Fruit fly (Drosophila melanogaster) whole organism, embryonic: ENCODE data around the gene Grip91.

Experiments
- Abd-B ChIP-seq: fragments of 200-800 bp; sonication (Bioruptor generic); optimal IDR thresholded peaks from 2 replicates; lab custom pipeline; 2018; ENCODE audit warnings: missing biosample characterization, mild to moderate bottlenecking, missing genetic modification characterization, moderate library complexity
- Atf3 ChIP-seq: fragments of 200-800 bp; sonication (Bioruptor generic); optimal IDR thresholded peaks from 3 replicates; lab custom pipeline; 2016; ENCODE audit warnings: missing biosample characterization, missing genetic modification characterization
- CG12219 ChIP-seq: fragments of 200-800 bp; sonication (Bioruptor generic); optimal IDR thresholded peaks from 3 replicates; lab custom pipeline; 2018; ENCODE audit warnings: missing biosample characterization, mild to moderate bottlenecking, missing genetic modification characterization
- CG13894 ChIP-seq: fragments of 200-800 bp; sonication (Bioruptor generic); optimal IDR thresholded peaks from 3 replicates; lab custom pipeline; 2018; ENCODE audit warnings: missing biosample characterization, mild to moderate bottlenecking, missing genetic modification characterization, moderate library complexity
- CG15073 ChIP-seq: fragments of 200-800 bp; sonication (Bioruptor generic); optimal IDR thresholded peaks from 2 replicates; lab custom pipeline; 2016; ENCODE audit warnings: missing biosample characterization, missing genetic modification characterization
- CG15601 ChIP-seq: fragments of 200-800 bp; sonication (Bioruptor generic); optimal IDR thresholded peaks from 3 replicates; lab custom pipeline; 2019; ENCODE audit warnings: missing biosample characterization, mild to moderate bottlenecking, missing genetic modification characterization, moderate library complexity
- CG1602 ChIP-seq: fragments of 200-800 bp; sonication (Bioruptor generic); optimal IDR thresholded peaks from 3 replicates; lab custom pipeline; 2016; ENCODE audit warnings: missing biosample characterization, missing genetic modification characterization
- CG16779 ChIP-seq: fragments of 200-800 bp; sonication (Bioruptor generic); IDR thresholded peaks from 2 replicates; pipeline ENCODE4 v1.3.6; 2022; ENCODE audit warnings: missing biosample characterization, missing genetic modification characterization
- CG2199 ChIP-seq: fragments of 200-800 bp; sonication (Bioruptor generic); IDR thresholded peaks from 3 replicates; pipeline ENCODE4 v1.3.6; 2022; ENCODE audit warnings: missing biosample characterization, missing genetic modification characterization
- CG2678 ChIP-seq: fragments of 200-800 bp; sonication (Bioruptor generic); optimal IDR thresholded peaks from 3 replicates; lab custom pipeline; 2019; ENCODE audit warnings: missing biosample characterization, mild to moderate bottlenecking, missing genetic modification characterization, moderate library complexity
- CG31441 ChIP-seq: fragments of 200-800 bp; sonication (Bioruptor generic); IDR thresholded peaks from 2 replicates; pipeline ENCODE4 v1.3.6; 2022; ENCODE audit warnings: missing biosample characterization, missing genetic modification characterization
- CG6765 ChIP-seq: fragments of 200-800 bp; sonication (Bioruptor generic); optimal IDR thresholded peaks from 3 replicates; lab custom pipeline; 2017; ENCODE audit warnings: missing biosample characterization, mild to moderate bottlenecking, missing genetic modification characterization
- CG7963 ChIP-seq: fragments of 200-800 bp; sonication (Bioruptor generic); IDR thresholded peaks from 3 replicates; pipeline ENCODE4 v1.3.6; 2022; ENCODE audit warnings: missing biosample characterization, missing genetic modification characterization; ENCODE audit not compliant: partially characterized antibody
- CG9817 ChIP-seq: fragments of 200-800 bp; sonication (Bioruptor generic); optimal IDR thresholded peaks from 2 replicates; lab custom pipeline; 2018; ENCODE audit warnings: missing biosample characterization, mild to moderate bottlenecking, missing genetic modification characterization, moderate library complexity
- Chrac-16 ChIP-seq: fragments of 200-800 bp; sonication (Bioruptor generic); optimal IDR thresholded peaks from 3 replicates; lab custom pipeline; 2016; ENCODE audit warnings: missing biosample characterization, missing genetic modification characterization
- Deaf1 ChIP-seq: fragments of 200-800 bp; optimal IDR thresholded peaks from 3 replicates; lab custom pipeline; 2019; ENCODE audit warnings: missing biosample characterization, mild to moderate bottlenecking, missing genetic modification characterization, moderate library complexity
- Dip3 ChIP-seq: fragments of 200-800 bp; sonication (Bioruptor generic); optimal IDR thresholded peaks from 3 replicates; lab custom pipeline; 2016; ENCODE audit warnings: missing biosample characterization, missing genetic modification characterization
- GATAe ChIP-seq: fragments of 200-800 bp; sonication (Bioruptor generic); conservative IDR thresholded peaks from 2 replicates; pipeline ENCODE4 v1.3.6; 2022; ENCODE audit warnings: missing biosample characterization, missing genetic modification characterization
- HLH4C ChIP-seq: fragments of 200-800 bp; sonication (Bioruptor generic); IDR thresholded peaks from 3 replicates; pipeline ENCODE4 v1.3.6; 2022; ENCODE audit warnings: missing biosample characterization, missing genetic modification characterization; ENCODE audit not compliant: partially characterized antibody
- NK7.1 ChIP-seq: fragments of 200-800 bp; sonication (Bioruptor generic); optimal IDR thresholded peaks from 3 replicates; lab custom pipeline; 2016; ENCODE audit warnings: missing biosample characterization, missing genetic modification characterization
- Oli ChIP-seq: fragments of 200-800 bp; sonication (Bioruptor generic); optimal IDR thresholded peaks from 2 replicates; lab custom pipeline; 2018; ENCODE audit warnings: missing biosample characterization, mild to moderate bottlenecking, missing genetic modification characterization, moderate library complexity
- Ptx1 ChIP-seq: fragments of 200-800 bp; sonication (Bioruptor generic); IDR thresholded peaks from 2 replicates; pipeline ENCODE4 v1.3.6; 2022; ENCODE audit warnings: missing biosample characterization, missing genetic modification characterization
- Spps ChIP-seq: fragments of 200-800 bp; sonication (Bioruptor generic); optimal IDR thresholded peaks from 2 replicates; lab custom pipeline; 2018; ENCODE audit warnings: missing biosample characterization, mild to moderate bottlenecking, missing genetic modification characterization
- ase ChIP-seq: fragments of 200-800 bp; sonication (Bioruptor generic); IDR thresholded peaks from 3 replicates; pipeline ENCODE4 v1.3.6; 2022; ENCODE audit warnings: missing biosample characterization, missing genetic modification characterization
- ato ChIP-seq: fragments of 200-800 bp; sonication (Bioruptor generic); IDR thresholded peaks from 2 replicates; pipeline ENCODE4 v1.3.6; 2022; ENCODE audit warnings: missing biosample characterization, missing genetic modification characterization; ENCODE audit not compliant: partially characterized antibody
- bsh ChIP-seq, 2 experiments: fragments of 200-800 bp; sonication (Bioruptor generic); optimal IDR thresholded peaks; 2 replicates each; lab custom pipeline; 2017 to 2018; ENCODE audit warnings: mild to moderate bottlenecking in 2 of 2, missing biosample characterization in 2 of 2, missing genetic modification characterization in 2 of 2, moderate library complexity in 1 of 2
- cwo ChIP-seq: fragments of 200-800 bp; sonication (Bioruptor generic); optimal IDR thresholded peaks from 3 replicates; lab custom pipeline; 2017; ENCODE audit warnings: missing biosample characterization, missing genetic modification characterization, mild to moderate bottlenecking, moderate library complexity, missing genetic modification reagents
- disco-r ChIP-seq: fragments of 200-800 bp; sonication (Bioruptor generic); optimal IDR thresholded peaks from 2 replicates; lab custom pipeline; 2016; ENCODE audit warnings: missing biosample characterization, missing genetic modification characterization
- ems ChIP-seq: fragments of 200-800 bp; sonication (Bioruptor generic); optimal IDR thresholded peaks from 3 replicates; lab custom pipeline; 2016; ENCODE audit warnings: missing biosample characterization, missing genetic modification characterization
- ewg ChIP-seq: fragments of 200-800 bp; sonication (Bioruptor generic); optimal IDR thresholded peaks from 3 replicates; lab custom pipeline; 2017; ENCODE audit warnings: mild to moderate bottlenecking, missing biosample characterization, missing genetic modification reagents, missing genetic modification characterization
- jumu ChIP-seq: fragments of 200-800 bp; sonication (Bioruptor generic); optimal IDR thresholded peaks from 3 replicates; lab custom pipeline; 2016; ENCODE audit warnings: missing biosample characterization, missing genetic modification characterization
- kah ChIP-seq: fragments of 200-800 bp; sonication (Bioruptor generic); optimal IDR thresholded peaks from 2 replicates; lab custom pipeline; 2018; ENCODE audit warnings: missing biosample characterization, mild to moderate bottlenecking, missing genetic modification characterization
- lilli ChIP-seq: fragments of 200-800 bp; sonication (Bioruptor generic); optimal IDR thresholded peaks from 3 replicates; lab custom pipeline; 2016; ENCODE audit warnings: missing biosample characterization, missing genetic modification characterization
- lola ChIP-seq, 3 experiments: fragments of >200 bp in 2 of 3; fragments of 200-800 bp in 1 of 3; sonication (Bioruptor generic) in 1 of 3; optimal IDR thresholded peaks; 2 replicates each; lab custom pipeline; 2017 to 2019; ENCODE audit warnings: missing biosample characterization in 3 of 3, missing genetic modification characterization in 3 of 3, mild to moderate bottlenecking in 1 of 3, moderate library complexity in 1 of 3
- org-1 ChIP-seq: fragments of 200-800 bp; sonication (Bioruptor generic); optimal IDR thresholded peaks from 2 replicates; lab custom pipeline; 2017; ENCODE audit warnings: missing biosample characterization, missing genetic modification characterization
- phol ChIP-seq: fragments of 200-800 bp; sonication (Bioruptor generic); optimal IDR thresholded peaks from 3 replicates; lab custom pipeline; 2018; ENCODE audit warnings: missing biosample characterization, mild to moderate bottlenecking, missing genetic modification characterization, moderate library complexity
- run ChIP-seq: fragments of 200-800 bp; sonication (Bioruptor generic); optimal IDR thresholded peaks from 3 replicates; lab custom pipeline; 2018; ENCODE audit warnings: missing biosample characterization, mild to moderate bottlenecking, missing genetic modification characterization
- salm ChIP-seq: fragments of 200-800 bp; sonication (Bioruptor generic); optimal IDR thresholded peaks from 2 replicates; lab custom pipeline; 2018; ENCODE audit warnings: missing biosample characterization, mild to moderate bottlenecking, missing genetic modification characterization
- sna ChIP-seq: fragments of 200-800 bp; sonication (Bioruptor generic); IDR thresholded peaks from 2 replicates; pipeline ENCODE4 v1.3.6; 2022; ENCODE audit warnings: missing biosample characterization, missing genetic modification characterization; ENCODE audit not compliant: partially characterized antibody
- sr ChIP-seq: fragments of 200-800 bp; sonication (Bioruptor generic); IDR thresholded peaks from 3 replicates; pipeline ENCODE4 v1.3.6; 2022; ENCODE audit warnings: missing biosample characterization, missing genetic modification characterization

The Grip91 gene

dm6 chrX:13740062-13740461 is 4.4 kb downstream of the Grip91 start (continued):
- TF ChIP-seq CG2678 = peak; percentile 77
- TF ChIP-seq sr (GFP tag; lab: Robert Waterston, UW) = peak; percentile 59; the same call in 1 of the 3 replicates
- peak; percentile 86 for TF ChIP-seq Ptx1
- TF ChIP-seq lilli (GFP tag; lab: Kevin White, UChicago) = peak; percentile 82
- TF ChIP-seq CG15601 (tag; lab: Kevin White, UChicago) = peak; percentile 45
- TF ChIP-seq CG16779 (GFP tag; lab: Robert Waterston, UW) = peak; percentile 85
- TF ChIP-seq GATAe (GFP tag; lab: Robert Waterston, UW) = no peak
- TF ChIP-seq CG1602 (GFP tag; lab: Kevin White, UChicago) = peak; percentile 58
- TF ChIP-seq Deaf1 (tag; lab: Kevin White, UChicago) = no peak
- TF ChIP-seq phol (tag; lab: Kevin White, UChicago) = peak; percentile 60
- peak; percentile 14 for TF ChIP-seq salm (tag; lab: Kevin White, UChicago)
- no peak for TF ChIP-seq CG7963 (GFP tag; lab: Robert Waterston, UW)
- peak; percentile 58 for TF ChIP-seq Oli
- TF ChIP-seq bsh (GFP tag; optimal IDR thresholded peaks at IDR 0.05; lab: Kevin White, UChicago) = peak; percentile 75 to 83
- TF ChIP-seq CG15073 (GFP tag; lab: Kevin White, UChicago) = no peak
- TF ChIP-seq CG31441 = no peak; the same call in 1 of the 2 replicates
- TF ChIP-seq Abd-B (GFP tag; lab: Kevin White, UChicago) = peak; percentile 22
- TF ChIP-seq CG13894 (tag; lab: Kevin White, UChicago) = peak; percentile 74
- no peak for TF ChIP-seq HLH4C
- peak; percentile 80 for TF ChIP-seq CG6765 (GFP tag; lab: Kevin White, UChicago)
- peak in 1 of 3 experiments; percentile 28 for TF ChIP-seq lola (GFP tag; optimal IDR thresholded peaks at IDR 0.05; lab: Kevin White, UChicago)
- TF ChIP-seq disco-r = no peak
- TF ChIP-seq ato (GFP tag; lab: Robert Waterston, UW) = no peak
- TF ChIP-seq CG12219 (GFP tag; lab: Kevin White, UChicago) = peak; percentile 80
- TF ChIP-seq Atf3 (GFP tag; lab: Kevin White, UChicago) = peak; percentile 58
- 0 out of 3 replicates have a peak, but pooled peaks have one; percentile 39 for TF ChIP-seq CG2199 (GFP tag; lab: Robert Waterston, UW)
- TF ChIP-seq ase = peak; percentile 65; the same call in 2 of the 3 replicates
- TF ChIP-seq cwo = peak; percentile 71
- TF ChIP-seq run (tag; lab: Kevin White, UChicago) = no peak
- peak; percentile 69 for TF ChIP-seq Dip3 (GFP tag; lab: Kevin White, UChicago)
- peak; percentile 59 for TF ChIP-seq ewg (GFP tag; lab: Kevin White, UChicago)
- peak; percentile 75 for TF ChIP-seq Chrac-16 (GFP tag; lab: Kevin White, UChicago)
- peak; percentile 79 for TF ChIP-seq jumu (GFP tag; lab: Kevin White, UChicago)
- peak; percentile 84 for TF ChIP-seq CG9817 (tag; lab: Kevin White, UChicago)
- TF ChIP-seq Spps (tag; lab: Kevin White, UChicago) = no peak
- TF ChIP-seq org-1 (GFP tag; lab: Kevin White, UChicago) = peak; percentile 44
- no peak for TF ChIP-seq sna (GFP tag; lab: Robert Waterston, UW)
- peak; percentile 42 for TF ChIP-seq ems
- peak; percentile 38 for TF ChIP-seq NK7.1
- peak; percentile 56 for TF ChIP-seq kah (GFP tag; lab: Kevin White, UChicago)
